Worm (Caenorhabditis elegans) whole organism, young adult: ENCODE measurements around the gene gdh-1.

Source experiments
- B0019.2 ChIP-seq: fragments of 200-800 bp; sonication (Bioruptor generic); conservative IDR thresholded peaks from 2 replicates; pipeline ENCODE4 v1.3.6; 2022; ENCODE audit warnings: missing genetic modification reagents, missing genetic modification characterization, missing compliant biosample characterization
- B0261.1 ChIP-seq: sonication (generic microtip); optimal IDR thresholded peaks from 2 replicates; lab custom pipeline; 2016; ENCODE audit warnings: mild to moderate bottlenecking, missing genetic modification characterization, moderate library complexity, missing compliant biosample characterization
- C17E4.6 ChIP-seq: fragments of 200-800 bp; sonication (Bioruptor generic); IDR thresholded peaks from 2 replicates; pipeline ENCODE4 v1.3.6; 2022; ENCODE audit warnings: missing genetic modification reagents, missing genetic modification characterization, missing compliant biosample characterization
- D2030.7 ChIP-seq: fragments of 200-800 bp; sonication (Bioruptor generic); IDR thresholded peaks from 2 replicates; pipeline ENCODE4 v1.3.6; 2022; ENCODE audit warnings: missing genetic modification reagents, missing genetic modification characterization, missing compliant biosample characterization
- K12H6.12 ChIP-seq: fragments of 200-800 bp; sonication (Bioruptor generic); optimal IDR thresholded peaks from 2 replicates; lab custom pipeline; 2018; ENCODE audit warnings: mild to moderate bottlenecking, missing genetic modification characterization, missing compliant biosample characterization
- Y56A3A.18 ChIP-seq: fragments of 200-800 bp; sonication (Bioruptor generic); IDR thresholded peaks from 2 replicates; pipeline ENCODE4 v1.3.6; 2022; ENCODE audit warnings: missing genetic modification reagents, missing genetic modification characterization, missing compliant biosample characterization
- ZK185.1 ChIP-seq: sonication (generic microtip); optimal IDR thresholded peaks from 2 replicates; lab custom pipeline; 2016; ENCODE audit warnings: mild to moderate bottlenecking, missing genetic modification characterization, missing compliant biosample characterization; ENCODE audit not compliant: poor library complexity, severe bottlenecking
- ama-1 ChIP-seq, 3 experiments: fragments of 150-350 bp in 1 of 3; sonication (generic microtip) in 2 of 3; optimal IDR thresholded peaks; 2 replicates each; lab custom pipeline; 2014 to 2018; ENCODE audit warnings: missing biosample characterization in 2 of 3, missing genetic modification characterization in 2 of 3, missing genetic modification reagents in 2 of 3
- atf-7 ChIP-seq: sonication (generic microtip); optimal IDR thresholded peaks from 2 replicates; lab custom pipeline; 2017; ENCODE audit warnings: mild to moderate bottlenecking, missing genetic modification characterization, missing compliant biosample characterization
- athp-1 ChIP-seq: sonication (generic microtip); optimal IDR thresholded peaks from 2 replicates; lab custom pipeline; 2017; ENCODE audit warnings: mild to moderate bottlenecking, missing genetic modification characterization, missing compliant biosample characterization
- cebp-1 ChIP-seq, 2 experiments: fragments of 200-800 bp in 1 of 2; sonication (Bioruptor generic) in 1 of 2; sonication (generic microtip) in 1 of 2; IDR thresholded peaks in 1 of 2; optimal IDR thresholded peaks in 1 of 2; 2 replicates each; pipeline versions ENCODE4 v1.3.6 to Lab custom; 2017 to 2022; ENCODE audit warnings: missing compliant biosample characterization in 2 of 2, missing genetic modification characterization in 2 of 2, mild to moderate bottlenecking in 1 of 2, missing genetic modification reagents in 1 of 2, moderate library complexity in 1 of 2
- ceh-100 ChIP-seq: fragments of 200-800 bp; sonication (Bioruptor generic); IDR thresholded peaks from 2 replicates; pipeline ENCODE4 v1.3.6; 2022; ENCODE audit warnings: missing genetic modification reagents, missing genetic modification characterization, missing compliant biosample characterization
- dpl-1 ChIP-seq: fragments of 150-350 bp; optimal IDR thresholded peaks from 2 replicates; lab custom pipeline; 2014; ENCODE audit warnings: missing biosample characterization, missing genetic modification reagents, missing genetic modification characterization
- egl-18 ChIP-seq: fragments of 200-800 bp; sonication (Bioruptor generic); IDR thresholded peaks from 2 replicates; pipeline ENCODE4 v1.3.6; 2022; ENCODE audit warnings: missing genetic modification reagents, missing genetic modification characterization, missing compliant biosample characterization
- ekl-4 ChIP-seq: fragments of 200-800 bp; sonication (Bioruptor generic); IDR thresholded peaks from 2 replicates; pipeline ENCODE4 v1.3.6; 2022; ENCODE audit warnings: missing genetic modification reagents, missing genetic modification characterization, missing compliant biosample characterization
- ets-4 ChIP-seq: fragments of 200-800 bp; sonication (Bioruptor generic); optimal IDR thresholded peaks from 2 replicates; lab custom pipeline; 2018; ENCODE audit warnings: mild to moderate bottlenecking, missing genetic modification characterization, missing compliant biosample characterization
- hrde-1 ChIP-seq: sonication (generic microtip); optimal IDR thresholded peaks from 2 replicates; lab custom pipeline; 2016; ENCODE audit warnings: missing genetic modification characterization, mild to moderate bottlenecking, missing compliant biosample characterization, moderate library complexity, missing genotype, missing genetic modification reagents, borderline replicate concordance
- lin-26 ChIP-seq: fragments of 200-800 bp; sonication (Bioruptor generic); IDR thresholded peaks from 2 replicates; pipeline ENCODE4 v1.3.6; 2022; ENCODE audit warnings: missing genetic modification reagents, missing genetic modification characterization, missing compliant biosample characterization
- lin-35 ChIP-seq, 3 experiments: fragments of 150-350 bp in 2 of 3; sonication (generic microtip) in 1 of 3; optimal IDR thresholded peaks; 2 replicates each; lab custom pipeline; 2014 to 2018; ENCODE audit warnings: missing biosample characterization in 3 of 3, missing genetic modification characterization in 3 of 3, missing genetic modification reagents in 3 of 3
- lin-54 ChIP-seq: fragments of 200-800 bp; sonication (Bioruptor generic); optimal IDR thresholded peaks from 2 replicates; lab custom pipeline; 2018; ENCODE audit warnings: mild to moderate bottlenecking, missing genetic modification characterization, missing compliant biosample characterization
- madf-3 ChIP-seq: fragments of 200-800 bp; sonication (Bioruptor generic); IDR thresholded peaks from 2 replicates; pipeline ENCODE4 v1.3.6; 2022; ENCODE audit warnings: missing genetic modification reagents, missing genetic modification characterization, missing compliant biosample characterization
- mxl-1 ChIP-seq: sonication (generic microtip); optimal IDR thresholded peaks from 2 replicates; lab custom pipeline; 2016; ENCODE audit warnings: missing genetic modification characterization, missing compliant biosample characterization
- nhr-120 ChIP-seq: fragments of 200-800 bp; sonication (Bioruptor generic); IDR thresholded peaks from 2 replicates; pipeline ENCODE4 v1.3.6; 2022; ENCODE audit warnings: missing genetic modification characterization, missing compliant biosample characterization
- nhr-80 ChIP-seq: sonication (generic microtip); optimal IDR thresholded peaks from 2 replicates; lab custom pipeline; 2016; ENCODE audit warnings: missing genetic modification characterization, missing compliant biosample characterization
- rcor-1 ChIP-seq: fragments of 200-800 bp; sonication (Bioruptor generic); IDR thresholded peaks from 2 replicates; pipeline ENCODE4 v1.3.6; 2022; ENCODE audit warnings: missing genetic modification reagents, missing genetic modification characterization, missing compliant biosample characterization
- repo-1 ChIP-seq: sonication (generic microtip); optimal IDR thresholded peaks from 2 replicates; lab custom pipeline; 2017; ENCODE audit warnings: mild to moderate bottlenecking, missing genetic modification characterization, missing compliant biosample characterization
- snpc-4 ChIP-seq, 5 experiments: fragments of 150-350 bp in 1 of 5; sonication (generic microtip) in 4 of 5; optimal IDR thresholded peaks; 2 replicates each; lab custom pipeline; 2014 to 2018; ENCODE audit warnings: missing genetic modification characterization in 5 of 5, missing biosample characterization in 3 of 5, antibody characterized with exemption in 2 of 5, mild to moderate bottlenecking in 2 of 5, missing compliant biosample characterization in 2 of 5, missing genotype in 2 of 5, moderate library complexity in 2 of 5, missing genetic modification reagents in 1 of 5
- somi-1 ChIP-seq: fragments of 200-800 bp; sonication (Bioruptor generic); optimal IDR thresholded peaks from 2 replicates; lab custom pipeline; 2018; ENCODE audit warnings: mild to moderate bottlenecking, missing genetic modification characterization, missing compliant biosample characterization
- tbp1 ChIP-seq: fragments of 200-800 bp; sonication (Bioruptor generic); optimal IDR thresholded peaks from 2 replicates; lab custom pipeline; 2018; ENCODE audit warnings: mild to moderate bottlenecking, missing genetic modification characterization, missing compliant biosample characterization
- unc-62 ChIP-seq: fragments of 150-350 bp; optimal IDR thresholded peaks from 2 replicates; lab custom pipeline; 2014; ENCODE audit warnings: missing biosample characterization, missing genetic modification reagents, missing genetic modification characterization
- ztf-25 ChIP-seq: fragments of 200-800 bp; sonication (Bioruptor generic); IDR thresholded peaks from 2 replicates; pipeline ENCODE4 v1.3.6; 2022; ENCODE audit warnings: missing genetic modification reagents, missing genetic modification characterization, missing compliant biosample characterization
- ztf-26 ChIP-seq: sonication (generic microtip); optimal IDR thresholded peaks from 2 replicates; lab custom pipeline; 2017; ENCODE audit warnings: missing genetic modification characterization, missing compliant biosample characterization
- ztf-6 ChIP-seq: fragments of 200-800 bp; sonication (Bioruptor generic); IDR thresholded peaks from 2 replicates; pipeline ENCODE4 v1.3.6; 2022; ENCODE audit warnings: missing genetic modification reagents, missing genetic modification characterization, missing compliant biosample characterization

gdh-1 gene

ce11 chrIV:11952612-11953299 is at the start of gene gdh-1 (continued):
- TF ChIP-seq K12H6.12 (tag; lab: Kevin White, UChicago) (peak; percentile 6), repo-1 (tag; lab: Kevin White, UChicago) (no peak), cebp-1 (GFP tag; IDR thresholded peaks at IDR 0.05; lab: Robert Waterston, UW) (no peak), cebp-1 (tag; optimal IDR thresholded peaks at IDR 0.05; lab: Kevin White, UChicago) (no peak), D2030.7 (no peak), somi-1 (no peak), madf-3 (GFP tag; lab: Robert Waterston, UW) (no peak), egl-18 (no peak), athp-1 (tag; lab: Kevin White, UChicago) (no peak), snpc-4 (GFP tag; optimal IDR thresholded peaks at IDR 0.05; lab: Kevin White, UChicago) (no peak), snpc-4 (tag; optimal IDR thresholded peaks at IDR 0.05; lab: Kevin White, UChicago) (no peak), rcor-1 (no peak), dpl-1 (GFP tag; lab: Kevin White, UChicago) (no peak)

- TF ChIP-seq ztf-25 (GFP tag; lab: Robert Waterston, UW) = no peak
- no peak for TF ChIP-seq atf-7
- TF ChIP-seq mxl-1 (tag; lab: Kevin White, UChicago) = no peak
- TF ChIP-seq hrde-1 (tag; lab: Kevin White, UChicago) = no peak
- no peak for TF ChIP-seq lin-26
- no peak for TF ChIP-seq ztf-26 (tag; lab: Kevin White, UChicago)
- no peak for TF ChIP-seq C17E4.6 (GFP tag; lab: Robert Waterston, UW)
Measured at ce11 chrIV:11903676-11904075, 49.4 kb upstream of the gdh-1 start.

ce11 chrIV:11908733-11909132 is 44.3 kb upstream of the gdh-1 start:
- TF ChIP-seq atf-7 (no peak), D2030.7 (no peak), lin-35 (GFP tag; optimal IDR thresholded peaks at IDR 0.05; lab: Kevin White, UChicago) (no peak), repo-1 (tag; lab: Kevin White, UChicago) (no peak), nhr-80 (tag; lab: Kevin White, UChicago) (no peak), B0019.2 (GFP tag; lab: Robert Waterston, UW) (no peak), tbp1 (no peak), ZK185.1 (no peak), ets-4 (no peak), ceh-100 (GFP tag; lab: Robert Waterston, UW) (no peak), nhr-120 (GFP tag; lab: Robert Waterston, UW) (no peak), B0261.1 (tag; lab: Kevin White, UChicago) (no peak), unc-62 (GFP tag; lab: Kevin White, UChicago) (no peak), lin-54 (GFP tag; lab: Kevin White, UChicago) (no peak), Y56A3A.18 (GFP tag; lab: Robert Waterston, UW) (no peak), ekl-4 (GFP tag; lab: Robert Waterston, UW) (no peak), ztf-6 (GFP tag; lab: Robert Waterston, UW) (no peak)

ce11 chrIV:11911723-11912122 is 41.3 kb upstream of the gdh-1 start, which contains the start of gene VZK822L.2:
TSS of gene VZK822L.2 (plus strand) at chrIV:11912023.
- TF ChIP-seq ama-1 (optimal IDR thresholded peaks at IDR 0.05; lab: Kevin White, UChicago) (no peak), ama-1 (GFP tag; optimal IDR thresholded peaks at IDR 0.05; lab: Kevin White, UChicago) (no peak), nhr-80 (tag; lab: Kevin White, UChicago) (peak; percentile 28)
